Fruit fly (Drosophila melanogaster) whole organism, adult: Measurements from ENCODE around the gene CG42704.

Experiments
- CG11617 ChIP-seq: fragments of 200-800 bp; sonication (Bioruptor generic); optimal IDR thresholded peaks from 2 replicates; lab custom pipeline; 2017; ENCODE audit warnings: mild to moderate bottlenecking, missing biosample characterization, missing genetic modification reagents, missing genetic modification characterization
- CG12768 ChIP-seq: fragments of 200-800 bp; sonication (Bioruptor generic); optimal IDR thresholded peaks from 2 replicates; lab custom pipeline; 2017; ENCODE audit warnings: missing biosample characterization, missing genetic modification characterization, mild to moderate bottlenecking, moderate library complexity, missing genetic modification reagents
- CG14711 ChIP-seq: fragments of 200-800 bp; sonication (Bioruptor generic); optimal IDR thresholded peaks from 2 replicates; lab custom pipeline; 2018; ENCODE audit warnings: missing biosample characterization, mild to moderate bottlenecking, missing genetic modification characterization, moderate library complexity
- CG1620 ChIP-seq: fragments of 200-800 bp; sonication (Bioruptor generic); optimal IDR thresholded peaks from 2 replicates; lab custom pipeline; 2016; ENCODE audit warnings: missing biosample characterization, missing genetic modification characterization
- CG33017 ChIP-seq: fragments of 200-800 bp; sonication (Bioruptor generic); optimal IDR thresholded peaks from 2 replicates; lab custom pipeline; 2018; ENCODE audit warnings: missing biosample characterization, mild to moderate bottlenecking, missing genetic modification characterization, moderate library complexity
- CG5204 ChIP-seq: fragments of 200-800 bp; sonication (Bioruptor generic); optimal IDR thresholded peaks from 2 replicates; lab custom pipeline; 2016; ENCODE audit warnings: missing biosample characterization, missing genetic modification characterization
- CG7045 ChIP-seq: fragments of 200-800 bp; sonication (Bioruptor generic); optimal IDR thresholded peaks from 2 replicates; lab custom pipeline; 2017; ENCODE audit warnings: missing biosample characterization, mild to moderate bottlenecking, missing genetic modification characterization
- CG7101 ChIP-seq: fragments of 200-800 bp; sonication (Bioruptor generic); optimal IDR thresholded peaks from 2 replicates; lab custom pipeline; 2018; ENCODE audit warnings: missing biosample characterization, mild to moderate bottlenecking, missing genetic modification characterization, moderate library complexity
- Clk ChIP-seq: fragments of 200-800 bp; sonication (Bioruptor generic); optimal IDR thresholded peaks from 2 replicates; lab custom pipeline; 2017; ENCODE audit warnings: missing biosample characterization, missing genetic modification characterization
- Crg-1 ChIP-seq: fragments of 200-800 bp; sonication (Bioruptor generic); optimal IDR thresholded peaks from 2 replicates; lab custom pipeline; 2016; ENCODE audit warnings: missing biosample characterization, missing genetic modification characterization
- Hr96 ChIP-seq: fragments of 200-800 bp; sonication (Bioruptor generic); optimal IDR thresholded peaks from 2 replicates; lab custom pipeline; 2016; ENCODE audit warnings: missing biosample characterization, missing genetic modification characterization
- Mnt ChIP-seq: fragments of 200-800 bp; sonication (Bioruptor generic); optimal IDR thresholded peaks from 2 replicates; lab custom pipeline; 2016; ENCODE audit warnings: missing biosample characterization, mild to moderate bottlenecking, missing genetic modification characterization
- bab1 ChIP-seq: fragments of 200-800 bp; sonication (Bioruptor generic); optimal IDR thresholded peaks from 3 replicates; lab custom pipeline; 2019; ENCODE audit warnings: missing biosample characterization, mild to moderate bottlenecking, missing genetic modification characterization, moderate library complexity
- cic ChIP-seq: fragments of 200-800 bp; sonication (Bioruptor generic); optimal IDR thresholded peaks from 2 replicates; lab custom pipeline; 2017; ENCODE audit warnings: missing biosample characterization, mild to moderate bottlenecking, missing genetic modification characterization, moderate library complexity
- cnc ChIP-seq, 2 experiments: fragments of >200 bp; optimal IDR thresholded peaks; 2 replicates each; lab custom pipeline; 2017
- kay ChIP-seq: fragments of 200-800 bp; sonication (Bioruptor generic); peaks from one replicate; lab custom pipeline; 2016; ENCODE audit warnings: missing biosample characterization, missing genetic modification characterization, borderline replicate concordance
- ovo ChIP-seq: fragments of 200-800 bp; sonication (Bioruptor generic); optimal IDR thresholded peaks from 2 replicates; lab custom pipeline; 2016; ENCODE audit warnings: missing biosample characterization, missing genetic modification characterization
- pad ChIP-seq: fragments of 200-800 bp; sonication (Bioruptor generic); optimal IDR thresholded peaks from 3 replicates; lab custom pipeline; 2017; ENCODE audit warnings: missing biosample characterization, missing genetic modification characterization, mild to moderate bottlenecking, moderate library complexity, missing genetic modification reagents
- tj ChIP-seq: fragments of 200-800 bp; sonication (Bioruptor generic); optimal IDR thresholded peaks from 3 replicates; lab custom pipeline; 2017; ENCODE audit warnings: missing biosample characterization, mild to moderate bottlenecking, missing genetic modification characterization, moderate library complexity
- toe ChIP-seq: fragments of 200-800 bp; sonication (Bioruptor generic); optimal IDR thresholded peaks from 2 replicates; lab custom pipeline; 2016; ENCODE audit warnings: missing biosample characterization, missing genetic modification characterization

Gene CG42704

dm6 chrX:7412368-7412767 is at the start of gene CG42704:
Gene CG42704, plus strand, starts transcription at chrX:7412668.
- TF ChIP-seq CG12768 (GFP tag; lab: Kevin White, UChicago) (no peak), Hr96 (no peak), CG33017 (no peak), ovo (GFP tag; lab: Kevin White, UChicago) (no peak), Crg-1 (no peak), CG11617 (no peak), toe (no peak), CG14711 (tag; lab: Kevin White, UChicago) (no peak), bab1 (no peak), cnc (optimal IDR thresholded peaks at IDR 0.05; lab: Kevin White, UChicago) (no peak), Clk (GFP tag; lab: Kevin White, UChicago) (no peak), cic (GFP tag; lab: Kevin White, UChicago) (no peak), CG7101 (tag; lab: Kevin White, UChicago) (no peak), tj (no peak), pad (GFP tag; lab: Kevin White, UChicago) (no peak), CG5204 (GFP tag; lab: Kevin White, UChicago) (no peak), CG7045 (GFP tag; lab: Kevin White, UChicago) (no peak), kay (GFP tag; lab: Kevin White, UChicago) (no peak), CG1620 (no peak)

- no peak for TF ChIP-seq pad (GFP tag; lab: Kevin White, UChicago)
- no peak for TF ChIP-seq CG1620
These were observed 44.1 kb upstream of the CG42704 start for dm6 chrX:7368361-7368760.

dm6 chrX:7372475-7372874 is 40.0 kb upstream of the CG42704 start:
- TF ChIP-seq CG1620 (no peak), toe (no peak)

- TF ChIP-seq pad (GFP tag; lab: Kevin White, UChicago) = no peak
- TF ChIP-seq Crg-1 = no peak
- TF ChIP-seq kay (GFP tag; lab: Kevin White, UChicago) = no peak
- no peak for TF ChIP-seq CG7101 (tag; lab: Kevin White, UChicago)
- no peak for TF ChIP-seq CG12768 (GFP tag; lab: Kevin White, UChicago)
- TF ChIP-seq bab1 = no peak
- TF ChIP-seq CG5204 (GFP tag; lab: Kevin White, UChicago) = no peak
These were observed 34.6 kb upstream of the CG42704 start, which contains the start of gene CheA7a for dm6 chrX:7377840-7378239. Gene CheA7a, plus strand, starts transcription at chrX:7378140.

- TF ChIP-seq CG14711 (tag; lab: Kevin White, UChicago) (no peak), CG33017 (no peak), CG5204 (GFP tag; lab: Kevin White, UChicago) (no peak), CG11617 (no peak), pad (GFP tag; lab: Kevin White, UChicago) (no peak), Hr96 (no peak), CG12768 (GFP tag; lab: Kevin White, UChicago) (no peak), tj (no peak), Clk (GFP tag; lab: Kevin White, UChicago) (no peak), bab1 (no peak), toe (no peak), CG1620 (no peak), ovo (GFP tag; lab: Kevin White, UChicago) (no peak), Mnt (GFP tag; lab: Kevin White, UChicago) (no peak), cnc (optimal IDR thresholded peaks at IDR 0.05; lab: Kevin White, UChicago) (no peak)
These were observed 32.9 kb upstream of the CG42704 start for dm6 chrX:7379569-7379968.

- no peak for TF ChIP-seq CG7101 (tag; lab: Kevin White, UChicago)
- TF ChIP-seq cnc (optimal IDR thresholded peaks at IDR 0.05; lab: Kevin White, UChicago) = no peak
- TF ChIP-seq CG33017 = no peak
- TF ChIP-seq cic (GFP tag; lab: Kevin White, UChicago) = no peak
- TF ChIP-seq Hr96 = no peak
- no peak for TF ChIP-seq CG11617
- no peak for TF ChIP-seq CG14711 (tag; lab: Kevin White, UChicago)
- no peak for TF ChIP-seq Clk (GFP tag; lab: Kevin White, UChicago)
- TF ChIP-seq CG7045 (GFP tag; lab: Kevin White, UChicago) = no peak
- TF ChIP-seq CG1620 = no peak
- no peak for TF ChIP-seq tj
- TF ChIP-seq CG12768 (GFP tag; lab: Kevin White, UChicago) = no peak
- TF ChIP-seq pad (GFP tag; lab: Kevin White, UChicago) = no peak
- TF ChIP-seq Mnt (GFP tag; lab: Kevin White, UChicago) = no peak
- TF ChIP-seq ovo (GFP tag; lab: Kevin White, UChicago) = no peak
- no peak for TF ChIP-seq kay (GFP tag; lab: Kevin White, UChicago)
These were observed 29.6 kb upstream of the CG42704 start, which contains the start of gene CG42781 for dm6 chrX:7382890-7383289. Gene CG42781, minus strand, starts transcription at chrX:7382990.

- TF ChIP-seq CG12768 (GFP tag; lab: Kevin White, UChicago) (no peak), CG7101 (tag; lab: Kevin White, UChicago) (no peak), kay (GFP tag; lab: Kevin White, UChicago) (no peak), Mnt (GFP tag; lab: Kevin White, UChicago) (no peak), CG5204 (GFP tag; lab: Kevin White, UChicago) (no peak)
These were observed 9.4 kb upstream of the CG42704 start, which contains the start of gene CG15035 for dm6 chrX:7403074-7403473. Gene CG15035, minus strand, starts transcription at chrX:7403174.
